Worm (Caenorhabditis elegans): ENCODE data around the gene str-67.

The str-67 gene

DNA sequence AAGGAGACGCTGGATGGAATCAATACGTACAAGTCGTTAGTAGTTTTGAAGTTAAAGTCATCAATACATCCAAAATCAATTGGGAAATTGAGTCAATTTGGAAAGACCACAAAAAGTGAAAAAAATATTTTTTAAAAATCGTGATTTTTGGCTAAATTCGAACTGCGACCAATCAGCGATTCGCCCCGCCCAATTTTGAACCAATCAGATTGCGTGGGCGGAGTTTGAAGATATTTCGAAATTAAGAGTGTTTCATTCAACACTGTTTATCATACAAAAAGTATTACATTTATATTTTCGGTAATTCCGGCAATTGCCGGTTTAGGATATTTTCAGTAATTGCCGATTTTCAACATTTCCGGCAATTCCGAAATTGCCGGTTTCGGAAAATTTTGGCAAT, 47.2 kb downstream of the str-67 start:
- no peak for TF ChIP-seq aha-1 (tag)
- TF ChIP-seq unc-62 (GFP tag; optimal IDR thresholded peaks at IDR 0.05 in 1 of 2): peak in 1 of 2 experiments; percentile 4
- no peak for TF ChIP-seq unc-62 (tag; optimal IDR thresholded peaks at IDR 0.05)
- no peak for TF ChIP-seq nhr-6 (tag; optimal IDR thresholded peaks at IDR 0.05)
- no peak for TF ChIP-seq skn-1 (tag; optimal IDR thresholded peaks at IDR 0.05)

DNA sequence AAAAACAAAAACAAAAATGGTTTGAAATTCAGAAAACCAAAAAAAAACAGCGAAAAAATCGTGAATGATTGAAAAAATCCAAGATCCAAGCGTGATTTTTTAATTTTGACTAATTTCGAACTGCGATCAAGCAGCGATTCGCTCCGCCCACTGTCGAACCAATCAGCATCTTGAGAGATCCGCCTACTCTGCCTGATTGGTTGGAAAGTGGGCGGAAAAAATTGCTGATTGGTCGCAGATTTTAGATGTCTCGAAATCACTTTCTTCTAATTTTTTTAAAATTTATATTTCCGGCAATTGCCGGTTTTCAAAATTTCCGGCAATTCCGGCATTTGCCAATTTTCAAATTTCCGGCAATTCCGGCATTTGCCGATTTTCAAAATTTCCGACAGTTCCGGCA, 49.2 kb downstream of the str-67 start:
- TF ChIP-seq rbr-2 (tag; optimal IDR thresholded peaks at IDR 0.05): no peak
- TF ChIP-seq tag-97 (GFP tag; IDR thresholded peaks at IDR 0.05): no peak
- TF ChIP-seq unc-39 (tag; optimal IDR thresholded peaks at IDR 0.05): no peak
- no peak for TF ChIP-seq madf-5 (GFP tag; IDR thresholded peaks at IDR 0.05)
- TF ChIP-seq F37D6.2 (tag; optimal IDR thresholded peaks at IDR 0.05): no peak
- no peak for TF ChIP-seq skn-1 (tag; optimal IDR thresholded peaks at IDR 0.05)
- TF ChIP-seq nhr-6 (tag; optimal IDR thresholded peaks at IDR 0.05): no peak
- TF ChIP-seq ces-1 (GFP tag; optimal IDR thresholded peaks at IDR 0.05): no peak
- TF ChIP-seq gei-8 (GFP tag; optimal IDR thresholded peaks at IDR 0.05): no peak
- no peak for TF ChIP-seq daf-8 (GFP tag; IDR thresholded peaks at IDR 0.05)
- TF ChIP-seq hif-1 (tag; optimal IDR thresholded peaks at IDR 0.05): no peak
- TF ChIP-seq Y48G9A.11 (GFP tag; IDR thresholded peaks at IDR 0.05): no peak
- no peak for TF ChIP-seq arid-1 (GFP tag; conservative IDR thresholded peaks at IDR 0.05)
- TF ChIP-seq mdt-29 (GFP tag; IDR thresholded peaks at IDR 0.05): no peak
- no peak for TF ChIP-seq dve-1 (tag; optimal IDR thresholded peaks at IDR 0.05; ENCODE audit: insufficient read depth)

DNA sequence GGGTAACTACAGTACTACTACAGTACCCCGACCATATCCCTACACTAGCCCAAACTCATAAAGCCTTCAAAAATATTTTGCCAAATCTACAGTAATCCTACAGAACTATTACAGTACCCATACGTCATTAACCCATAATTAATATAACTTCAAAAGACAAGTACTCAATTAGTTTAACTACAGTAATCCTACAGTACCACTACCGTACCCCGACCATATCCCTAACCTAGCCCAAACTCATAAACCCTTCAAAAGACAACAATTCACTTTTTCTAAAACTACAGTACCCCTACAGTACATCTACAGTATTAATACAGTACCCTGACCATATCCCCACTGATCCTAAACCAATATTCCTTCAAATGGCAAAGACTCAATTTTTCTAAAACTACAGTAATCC, 50.8 kb downstream of the str-67 start:
- TF ChIP-seq hlh-11 (tag; optimal IDR thresholded peaks at IDR 0.05) (no peak), lsy-2 (tag; optimal IDR thresholded peaks at IDR 0.05) (no peak), arid-1 (GFP tag; conservative IDR thresholded peaks at IDR 0.05) (no peak), lin-39 (tag; optimal IDR thresholded peaks at IDR 0.05) (no peak), spr-1 (tag; optimal IDR thresholded peaks at IDR 0.05) (no peak), unc-62 (GFP tag; optimal IDR thresholded peaks at IDR 0.05 in 1 of 2) (peak in 1 of 2 experiments; percentile 95), unc-62 (tag; optimal IDR thresholded peaks at IDR 0.05) (no peak), tra-1 (GFP tag; IDR thresholded peaks at IDR 0.05) (no peak), aly-2 (tag; optimal IDR thresholded peaks at IDR 0.05) (no peak)
